Fruit fly (Drosophila melanogaster): ENCODE results near the gene hoe2.

Gene hoe2

DNA sequence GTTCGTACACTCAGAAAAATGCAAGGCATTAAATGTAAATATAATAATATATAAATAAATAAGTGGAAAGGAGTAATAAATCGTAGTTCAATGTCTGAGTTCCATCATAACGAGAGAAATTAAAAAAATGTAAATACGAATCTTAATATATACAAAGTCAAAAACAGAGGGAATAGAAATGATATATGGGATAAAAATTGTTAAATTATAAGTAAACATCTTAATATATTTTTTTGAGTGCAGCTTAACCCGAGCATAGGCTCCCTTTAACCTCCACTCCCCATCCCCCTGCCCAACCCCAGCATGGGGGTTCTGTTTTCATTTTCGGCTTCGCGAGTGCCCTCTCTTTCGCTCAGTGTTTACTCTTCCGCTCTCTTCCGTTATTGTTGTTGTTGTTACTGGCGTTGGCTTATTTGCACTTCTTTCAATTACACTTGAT lies 20.5 kb downstream of the hoe2 start:
- TF ChIP-seq Myc (optimal IDR thresholded peaks at IDR 0.05) = no peak
- no peak for TF ChIP-seq insv (optimal IDR thresholded peaks at IDR 0.05)
- TF ChIP-seq psq (optimal IDR thresholded peaks at IDR 0.05) = no peak
- TF ChIP-seq ttk (optimal IDR thresholded peaks at IDR 0.05) = no peak
- no peak for TF ChIP-seq h (optimal IDR thresholded peaks at IDR 0.05)
- TF ChIP-seq Sin3A (optimal IDR thresholded peaks at IDR 0.05) = no peak

DNA sequence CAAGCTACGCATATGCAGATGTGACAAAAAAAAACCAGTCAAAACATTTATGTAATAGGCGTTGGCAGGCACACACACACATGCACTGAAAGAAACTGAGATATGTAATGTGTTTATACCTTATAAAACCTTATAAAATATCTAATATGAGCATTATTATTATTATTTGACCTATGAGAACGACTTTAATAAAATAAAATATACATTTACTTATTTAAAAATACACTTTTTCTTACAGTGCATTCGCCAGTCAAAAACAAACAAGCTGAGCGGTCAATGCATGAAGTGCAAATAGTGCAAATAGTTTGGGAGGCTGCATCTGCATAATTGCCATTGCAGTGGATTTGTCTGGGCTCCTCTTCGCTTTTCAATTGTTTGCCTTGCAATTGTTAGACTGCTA lies 28.3 kb downstream of the hoe2 start:
- TF ChIP-seq ttk (optimal IDR thresholded peaks at IDR 0.05) = no peak
- no peak for TF ChIP-seq h (optimal IDR thresholded peaks at IDR 0.05)
- no peak for TF ChIP-seq insv (optimal IDR thresholded peaks at IDR 0.05)
- TF ChIP-seq Sin3A (optimal IDR thresholded peaks at IDR 0.05) = no peak
- TF ChIP-seq psq (optimal IDR thresholded peaks at IDR 0.05) = no peak
- TF ChIP-seq Myc (optimal IDR thresholded peaks at IDR 0.05) = no peak

DNA sequence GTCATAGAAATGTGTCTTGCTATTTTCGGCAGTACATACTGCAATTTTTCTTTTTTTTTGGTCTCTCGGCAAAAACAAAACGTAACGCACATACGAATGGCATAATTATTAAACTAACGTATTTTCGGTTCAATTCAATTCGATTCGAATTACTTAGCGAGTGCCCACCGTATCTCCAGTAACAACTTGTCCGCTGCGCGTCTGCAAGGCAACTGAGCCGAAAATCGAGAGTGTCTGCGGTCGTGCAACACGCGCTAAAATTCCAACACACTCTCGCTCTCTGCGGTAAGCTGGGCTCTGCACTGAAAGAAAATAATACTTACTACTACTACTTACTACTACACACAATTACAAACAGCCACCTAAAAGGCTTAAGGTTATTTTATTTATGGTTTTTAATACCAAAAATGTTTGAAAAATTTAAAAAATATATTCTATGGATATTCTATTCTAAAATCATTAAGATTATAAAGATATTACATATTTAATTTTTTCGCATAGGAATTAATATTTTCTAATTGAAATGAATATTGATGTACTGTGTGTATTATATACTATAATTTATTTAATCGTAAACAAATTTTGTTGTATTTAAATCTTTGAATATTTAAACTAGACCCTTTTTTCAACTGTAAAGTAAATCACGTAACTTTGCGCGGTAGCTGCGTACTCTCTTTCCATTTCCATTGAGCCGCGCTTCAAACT lies 29.6 kb downstream of the hoe2 start, which contains the start of gene snsl:
Gene snsl (minus strand): TSS at position 217 of the 705 bp plus-strand sequence.
- TF ChIP-seq ttk (optimal IDR thresholded peaks at IDR 0.05) (no peak), h (optimal IDR thresholded peaks at IDR 0.05) (no peak), psq (optimal IDR thresholded peaks at IDR 0.05) (no peak), Myc (optimal IDR thresholded peaks at IDR 0.05) (no peak), Sin3A (optimal IDR thresholded peaks at IDR 0.05) (no peak), insv (optimal IDR thresholded peaks at IDR 0.05) (no peak)

DNA sequence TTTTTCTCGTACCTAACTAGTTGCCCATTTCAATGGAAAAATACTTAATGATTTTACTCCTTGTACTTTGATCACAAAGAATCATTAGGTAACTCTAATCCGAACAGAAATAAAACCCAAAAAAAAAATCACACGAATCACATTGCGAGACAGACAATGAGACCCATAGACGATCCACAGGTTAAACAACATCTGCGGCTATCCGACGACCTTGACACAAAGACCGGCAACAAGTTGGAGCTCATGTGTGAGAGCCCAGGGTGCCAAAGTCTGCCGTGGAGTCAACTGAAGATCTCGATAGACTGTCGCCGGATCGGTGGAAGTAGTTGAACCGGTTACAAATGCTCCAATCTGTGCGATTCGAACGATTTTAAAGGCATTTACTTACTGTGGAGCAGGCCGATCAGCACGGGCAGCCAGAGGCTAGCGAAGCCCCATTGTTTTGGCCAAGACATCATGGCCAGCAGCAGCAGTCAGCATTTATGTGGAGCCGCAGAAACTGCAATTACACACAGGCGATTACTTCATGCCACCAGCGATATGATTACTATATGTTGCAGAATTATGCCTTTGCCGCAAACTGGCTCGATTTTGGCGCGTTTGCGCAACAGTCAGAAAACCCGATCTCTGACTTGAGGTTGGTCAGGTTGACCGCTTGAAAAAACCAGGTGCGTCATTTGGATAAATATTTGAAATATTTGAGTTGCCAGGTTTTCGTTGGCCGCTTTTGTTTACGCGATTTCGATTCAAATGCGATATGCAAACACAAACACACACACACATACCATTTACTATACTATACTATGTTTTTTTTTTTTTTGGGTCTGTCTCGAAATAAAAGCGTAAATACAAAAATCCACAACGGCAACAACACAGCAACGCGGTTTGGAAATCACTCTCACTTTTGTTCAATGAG lies 30.6 kb downstream of the hoe2 start:
- TF ChIP-seq Myc (optimal IDR thresholded peaks at IDR 0.05) (no peak), ttk (optimal IDR thresholded peaks at IDR 0.05) (no peak), Sin3A (optimal IDR thresholded peaks at IDR 0.05) (no peak), insv (optimal IDR thresholded peaks at IDR 0.05) (no peak), psq (optimal IDR thresholded peaks at IDR 0.05) (no peak), h (optimal IDR thresholded peaks at IDR 0.05) (no peak)

DNA sequence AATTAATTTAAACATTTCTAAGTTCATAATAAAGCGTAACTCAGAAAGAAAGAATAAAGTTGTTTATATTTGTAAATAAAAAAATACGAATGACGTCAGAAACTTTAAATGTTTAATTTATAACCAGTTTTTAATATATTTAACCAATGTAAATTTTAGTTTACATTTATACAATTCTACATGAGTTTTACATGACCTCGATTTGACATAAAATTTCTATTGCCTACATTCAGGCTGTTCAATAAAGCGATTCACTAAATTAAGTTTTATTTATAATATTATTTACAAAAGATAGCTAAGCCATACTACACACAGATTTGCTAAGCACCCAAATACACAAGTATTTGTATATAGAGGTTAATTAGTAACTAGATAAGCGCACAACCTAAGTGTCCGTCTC lies 32.4 kb downstream of the hoe2 start:
- TF ChIP-seq Sin3A (optimal IDR thresholded peaks at IDR 0.05) = no peak

DNA sequence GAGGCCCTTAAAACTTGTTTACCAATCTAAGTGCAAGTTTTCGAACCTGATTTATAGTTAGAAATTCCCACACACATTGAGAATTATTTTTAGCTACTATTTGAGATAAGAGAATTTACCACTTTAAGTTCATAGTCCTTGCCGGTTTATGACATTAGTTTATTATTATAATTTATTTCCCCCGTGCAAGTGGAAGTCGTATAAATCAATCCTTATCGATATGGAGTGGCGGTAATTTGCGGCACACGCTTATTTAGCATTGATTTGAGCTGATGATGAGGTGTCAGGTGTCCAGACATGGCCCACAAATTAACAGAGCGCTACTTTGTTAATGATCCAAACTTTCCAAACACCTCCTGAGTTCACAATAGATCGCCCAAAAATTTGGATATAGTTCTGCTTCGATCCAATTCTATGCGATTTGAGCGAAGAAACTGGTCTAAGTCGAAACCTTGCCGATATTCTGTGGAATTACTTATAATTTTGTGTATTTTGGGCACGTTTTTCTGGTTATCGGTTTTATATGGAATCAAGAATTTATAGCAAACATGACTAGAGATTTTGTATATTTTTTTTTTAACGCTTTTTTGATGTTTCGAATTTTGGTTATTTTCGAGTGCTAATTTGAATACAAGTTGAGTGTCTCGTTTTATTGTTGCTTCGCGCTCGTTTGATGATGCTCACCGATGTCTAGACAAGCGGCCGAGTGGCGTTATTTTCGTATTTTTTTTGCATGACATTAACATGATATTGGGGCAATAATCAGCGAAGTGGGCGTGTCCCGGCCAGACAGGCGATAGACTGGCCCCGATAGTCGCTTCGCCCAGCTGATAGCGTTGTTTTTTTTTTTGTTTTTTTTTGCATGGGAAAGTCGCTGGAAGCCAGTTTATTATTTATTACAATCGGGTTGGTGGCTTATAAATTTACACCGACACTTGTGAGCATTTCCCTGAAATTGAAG lies 36.4 kb downstream of the hoe2 start:
- TF ChIP-seq psq (optimal IDR thresholded peaks at IDR 0.05) (no peak), ttk (optimal IDR thresholded peaks at IDR 0.05) (no peak), Sin3A (optimal IDR thresholded peaks at IDR 0.05) (no peak), insv (optimal IDR thresholded peaks at IDR 0.05) (no peak), Myc (optimal IDR thresholded peaks at IDR 0.05) (no peak), h (optimal IDR thresholded peaks at IDR 0.05) (no peak)

DNA sequence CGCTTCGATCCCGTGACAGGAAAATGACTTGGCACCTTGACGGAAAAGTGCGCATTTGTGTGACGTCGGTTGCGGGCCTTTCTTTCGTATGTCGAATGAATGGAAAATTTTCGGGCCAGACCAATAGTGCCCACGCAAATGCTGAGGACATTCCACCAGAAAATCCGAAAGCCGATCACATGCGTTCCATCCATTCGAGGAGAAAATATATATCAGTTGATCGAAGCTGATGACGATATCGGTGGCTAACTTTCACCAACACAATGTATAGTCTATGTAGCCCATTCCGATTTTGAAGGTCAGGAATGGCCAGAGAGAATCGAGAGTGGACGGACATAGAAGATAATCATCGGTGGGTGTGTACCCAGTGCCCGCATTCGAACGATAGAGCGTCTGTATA lies 38.1 kb downstream of the hoe2 start:
- no peak for TF ChIP-seq ttk (optimal IDR thresholded peaks at IDR 0.05)
- TF ChIP-seq h (optimal IDR thresholded peaks at IDR 0.05) = no peak
- TF ChIP-seq psq (optimal IDR thresholded peaks at IDR 0.05) = no peak
- no peak for TF ChIP-seq Myc (optimal IDR thresholded peaks at IDR 0.05)
- no peak for TF ChIP-seq Sin3A (optimal IDR thresholded peaks at IDR 0.05)
- no peak for TF ChIP-seq insv (optimal IDR thresholded peaks at IDR 0.05)

DNA sequence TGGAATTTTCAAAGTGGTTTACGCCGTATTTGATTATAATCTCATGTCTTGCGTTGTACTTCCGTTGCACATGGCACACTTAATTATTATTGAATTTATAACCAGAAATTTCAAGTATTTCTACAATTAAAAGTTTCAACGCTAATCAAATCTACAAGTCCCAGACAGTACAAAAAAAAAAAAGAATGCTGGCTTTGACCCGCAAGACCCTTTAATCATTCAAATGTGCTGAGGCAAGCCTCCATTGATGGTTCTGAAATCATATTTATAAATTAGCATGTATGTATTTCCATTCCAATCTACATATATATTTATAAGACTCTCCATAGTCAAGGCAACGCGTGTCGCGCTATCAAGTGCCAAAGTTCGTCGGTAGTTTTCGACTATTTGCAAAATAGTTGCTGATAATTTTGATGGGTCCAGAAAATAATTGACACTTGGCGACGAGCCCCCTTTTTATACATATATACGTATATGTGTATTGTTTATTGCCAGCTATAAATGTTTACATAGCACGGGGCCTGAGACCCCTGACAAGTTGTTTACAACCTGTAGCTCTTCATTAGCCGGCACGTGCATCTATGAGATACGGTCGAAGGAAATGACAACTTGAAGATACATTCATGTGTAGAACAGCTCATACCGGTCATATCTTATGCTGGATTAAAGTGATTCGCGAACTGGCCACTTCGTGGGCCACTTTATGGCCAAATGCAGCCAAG lies 39.6 kb downstream of the hoe2 start:
- no peak for TF ChIP-seq ttk (optimal IDR thresholded peaks at IDR 0.05)
- TF ChIP-seq insv (optimal IDR thresholded peaks at IDR 0.05) = no peak
- TF ChIP-seq h (optimal IDR thresholded peaks at IDR 0.05) = no peak
- no peak for TF ChIP-seq Myc (optimal IDR thresholded peaks at IDR 0.05)
- no peak for TF ChIP-seq psq (optimal IDR thresholded peaks at IDR 0.05)
- no peak for TF ChIP-seq Sin3A (optimal IDR thresholded peaks at IDR 0.05)

DNA sequence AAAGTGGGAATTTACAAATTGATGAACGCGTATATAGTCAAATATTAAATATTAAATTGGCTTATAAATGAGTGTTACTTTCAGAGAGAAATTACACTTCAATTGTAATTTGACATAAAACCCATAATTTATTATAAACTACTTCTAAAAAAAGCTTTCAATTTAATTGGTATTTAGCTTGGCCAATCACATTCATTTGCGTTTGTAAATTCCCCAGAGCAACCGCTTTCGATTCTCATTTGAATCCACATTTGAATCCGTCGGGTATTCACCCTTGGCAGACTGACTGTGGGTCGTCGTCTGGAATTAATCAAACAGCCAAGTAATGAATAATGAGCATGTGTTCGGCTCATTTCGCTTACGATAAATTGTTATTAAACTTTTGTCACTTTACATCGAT lies 40.3 kb downstream of the hoe2 start:
- TF ChIP-seq ttk (optimal IDR thresholded peaks at IDR 0.05) (no peak), insv (optimal IDR thresholded peaks at IDR 0.05) (no peak), Sin3A (optimal IDR thresholded peaks at IDR 0.05) (no peak), Myc (optimal IDR thresholded peaks at IDR 0.05) (no peak), h (optimal IDR thresholded peaks at IDR 0.05) (no peak), psq (optimal IDR thresholded peaks at IDR 0.05) (no peak)

DNA sequence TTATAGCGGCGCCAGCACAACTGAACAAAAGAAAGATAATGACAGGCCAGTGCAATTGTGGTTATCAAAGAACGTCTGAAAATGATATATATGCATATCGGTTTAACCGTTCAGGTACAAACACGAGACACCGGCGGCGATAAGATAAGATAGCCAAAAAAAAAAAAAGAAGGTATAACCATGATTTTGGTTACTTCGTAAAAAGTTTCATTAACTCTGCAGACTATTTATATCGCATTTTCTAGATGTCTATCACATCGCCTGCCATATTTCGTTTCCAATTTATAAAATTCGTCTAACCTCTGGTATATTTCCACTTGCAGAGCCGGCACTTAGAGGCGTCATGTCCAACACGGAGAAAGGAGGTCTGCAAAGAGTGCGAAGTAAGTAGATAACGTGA lies 42.6 kb downstream of the hoe2 start:
- no peak for TF ChIP-seq Sin3A (optimal IDR thresholded peaks at IDR 0.05)

DNA sequence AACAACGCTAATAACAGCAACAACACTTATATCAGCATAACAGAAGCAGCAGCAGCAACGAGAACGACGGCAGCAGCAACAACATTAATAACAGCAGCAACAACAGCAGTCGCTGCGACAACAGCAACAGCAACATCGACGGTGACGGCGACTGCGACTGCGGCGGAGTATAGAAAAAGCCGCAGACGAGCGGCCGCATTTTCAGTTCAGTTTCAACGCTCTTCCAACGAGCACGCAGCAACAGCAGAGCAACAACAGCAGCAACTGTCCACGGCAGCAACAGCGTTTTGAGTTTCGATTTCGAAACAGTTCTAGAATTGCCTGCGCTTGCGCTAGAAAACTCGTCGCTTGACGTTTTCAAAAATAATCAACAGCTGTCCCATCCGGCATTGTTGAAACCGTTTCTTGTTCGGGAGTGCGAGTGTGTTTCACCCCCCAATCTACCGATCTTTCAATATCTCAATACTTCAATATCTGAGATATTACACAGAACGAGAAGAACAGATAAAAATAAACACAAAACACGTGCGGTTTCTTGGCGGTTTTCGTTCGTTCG lies 44.3 kb downstream of the hoe2 start, which contains the start of gene CG3036:
Gene CG3036 (plus strand): TSS at position 199 of the 556 bp plus-strand sequence.
- TF ChIP-seq psq (optimal IDR thresholded peaks at IDR 0.05) (no peak), Myc (optimal IDR thresholded peaks at IDR 0.05) (no peak), ttk (optimal IDR thresholded peaks at IDR 0.05) (no peak), Sin3A (optimal IDR thresholded peaks at IDR 0.05) (no peak), insv (optimal IDR thresholded peaks at IDR 0.05) (no peak), h (optimal IDR thresholded peaks at IDR 0.05) (no peak)
